Worm (Caenorhabditis elegans) whole organism, L3 larva: ENCODE results near the gene abcf-3.

ENCODE experiments used
- R02D3.7 ChIP-seq: fragments of 150-350 bp; optimal IDR thresholded peaks from 2 replicates; lab custom pipeline; 2014; ENCODE audit warnings: missing biosample characterization, missing genetic modification characterization
- aly-2 ChIP-seq: fragments of 150-350 bp; optimal IDR thresholded peaks from 2 replicates; lab custom pipeline; 2014; ENCODE audit warnings: missing biosample characterization, missing genetic modification characterization

DNA sequence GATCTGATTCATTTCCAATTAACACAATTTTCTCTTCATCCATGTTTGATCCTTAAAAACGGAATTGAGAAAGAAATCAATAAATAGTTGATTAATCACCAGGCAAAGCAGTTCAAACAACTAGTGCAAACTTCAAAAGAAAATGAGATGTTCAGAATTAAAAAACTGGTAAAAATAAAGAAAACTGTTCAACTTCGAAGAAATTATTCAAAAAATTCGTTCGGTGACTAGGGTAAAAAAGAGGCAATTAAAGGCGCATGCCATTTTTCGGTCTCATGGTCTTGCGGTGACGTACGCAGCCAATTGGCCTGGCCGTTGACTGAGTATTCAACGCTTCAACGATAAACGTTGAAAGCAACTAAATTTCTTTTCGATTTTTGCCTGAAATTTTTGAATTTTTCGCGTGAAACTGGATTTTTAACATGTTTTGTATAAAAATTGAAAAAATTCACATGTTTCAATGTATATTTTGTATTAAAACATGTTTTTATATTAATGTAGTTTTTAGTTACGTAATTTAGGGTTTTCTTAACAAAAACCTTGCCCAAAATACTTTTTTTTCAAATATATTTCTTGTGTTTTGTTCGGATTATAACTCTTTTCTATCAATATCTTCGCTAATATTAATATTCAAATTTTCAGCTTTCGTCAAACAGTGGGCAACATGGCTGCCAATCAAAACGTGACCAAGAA lies 33.1 kb downstream of the abcf-3 start, which contains the start of the genes sna-3 and rps-3:
- TF ChIP-seq R02D3.7 (peak; percentile 62), aly-2 (tag; lab: Kevin White, UChicago) (no peak)
